Worm (Caenorhabditis elegans): ENCODE results near the gene oig-5.

DNA sequence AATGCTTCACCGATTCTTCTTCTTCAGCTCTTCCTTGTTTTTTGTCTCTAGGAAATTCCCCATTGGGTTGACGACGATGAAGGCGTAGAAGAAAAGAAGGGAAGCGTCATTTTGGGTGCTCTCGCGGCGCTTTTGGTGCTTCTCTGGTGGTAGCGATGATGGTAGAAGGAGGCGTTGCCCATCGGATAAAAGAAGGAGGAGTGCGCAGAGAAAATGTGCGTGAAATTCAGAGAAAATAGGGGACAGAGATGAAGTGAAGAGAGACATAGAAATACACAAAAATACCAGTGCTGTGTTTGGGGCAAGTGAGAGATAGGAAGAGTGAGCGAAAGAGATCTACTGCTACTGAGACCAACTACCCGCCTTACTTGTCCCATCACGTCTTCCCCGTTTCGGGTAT lies at the start of gene oig-5:
- TF ChIP-seq cog-1 (tag; optimal IDR thresholded peaks at IDR 0.05) (no peak), ref-1 (GFP tag; conservative IDR thresholded peaks at IDR 0.05) (no peak), klf-2 (GFP tag; conservative IDR thresholded peaks at IDR 0.05) (no peak), ztf-23 (GFP tag; IDR thresholded peaks at IDR 0.05) (no peak), T22C8.4 (GFP tag; IDR thresholded peaks at IDR 0.05) (no peak), tab-1 (GFP tag; IDR thresholded peaks at IDR 0.05) (no peak), ztf-29 (GFP tag; IDR thresholded peaks at IDR 0.05) (no peak), med-1 (GFP tag; optimal IDR thresholded peaks at IDR 0.05; ENCODE audit: insufficient read depth) (no peak), flt-1 (GFP tag; IDR thresholded peaks at IDR 0.05) (no peak)

Measured in whole organism, midembryonic.